Worm (Caenorhabditis elegans): ENCODE results near the gene F02C9.2.

The F02C9.2 gene

ce11 chrV:3114973-3115372, 18.5 kb upstream of the F02C9.2 start, which contains the start of gene Y73C8C.3:
Gene Y73C8C.3 (plus strand): TSS chrV:3115273.
- TF ChIP-seq B0019.2 (GFP tag; conservative IDR thresholded peaks at IDR 0.05) (no peak), gei-17 (GFP tag; optimal IDR thresholded peaks at IDR 0.05) (no peak), fkh-3 (tag; optimal IDR thresholded peaks at IDR 0.05) (no peak), snpc-4 (GFP tag; optimal IDR thresholded peaks at IDR 0.05) (no peak), snpc-4 (tag; optimal IDR thresholded peaks at IDR 0.05) (no peak), xnd-1 (tag; optimal IDR thresholded peaks at IDR 0.05) (no peak), ztf-28 (GFP tag; IDR thresholded peaks at IDR 0.05) (no peak), mel-28 (tag; optimal IDR thresholded peaks at IDR 0.05; ENCODE audit: borderline replicate concordance) (no peak), chd-7 (tag; optimal IDR thresholded peaks at IDR 0.05) (no peak), snpc-1.3 (tag; optimal IDR thresholded peaks at IDR 0.05; ENCODE audit: insufficient read depth) (no peak), ztf-25 (GFP tag; IDR thresholded peaks at IDR 0.05) (no peak), attf-3 (GFP tag; conservative IDR thresholded peaks at IDR 0.05) (no peak), F57A8.1 (GFP tag; optimal IDR thresholded peaks at IDR 0.05) (no peak)

ce11 chrV:3118167-3118566, 15.3 kb upstream of the F02C9.2 start, which contains the start of gene clec-210:
Gene clec-210 (plus strand): TSS chrV:3118377.
- TF ChIP-seq K12H6.12 (tag; optimal IDR thresholded peaks at IDR 0.05) = no peak
- peak; percentile 33 for TF ChIP-seq nhr-80 (tag; optimal IDR thresholded peaks at IDR 0.05)

- TF ChIP-seq C17E4.6 (GFP tag; IDR thresholded peaks at IDR 0.05) (no peak), nhr-80 (tag; optimal IDR thresholded peaks at IDR 0.05) (peak; percentile 50), dox-1 (GFP tag; IDR thresholded peaks at IDR 0.05) (0 out of 2 replicates have a peak, but pooled peaks have one; percentile 34)
Observed at ce11 chrV:3119185-3119584, 14.3 kb upstream of the F02C9.2 start.

- TF ChIP-seq lsy-27 (tag; optimal IDR thresholded peaks at IDR 0.05; ENCODE audit: borderline replicate concordance, insufficient read depth) (no peak), snpc-3.4 (tag; optimal IDR thresholded peaks at IDR 0.05) (no peak), ztf-25 (GFP tag; IDR thresholded peaks at IDR 0.05) (no peak), lin-54 (GFP tag; optimal IDR thresholded peaks at IDR 0.05) (no peak), lir-1 (GFP tag; conservative IDR thresholded peaks at IDR 0.05) (no peak), F33H1.4 (GFP tag; IDR thresholded peaks at IDR 0.05) (no peak), F39B2.1 (GFP tag; IDR thresholded peaks at IDR 0.05) (no peak), tlf-1 (GFP tag; optimal IDR thresholded peaks at IDR 0.05) (no peak), zfh-2 (GFP tag; conservative IDR thresholded peaks at IDR 0.05) (no peak), Y56A3A.18 (GFP tag; IDR thresholded peaks at IDR 0.05) (no peak), gei-17 (GFP tag; optimal IDR thresholded peaks at IDR 0.05) (no peak), sdz-38 (tag; optimal IDR thresholded peaks at IDR 0.05) (no peak), mel-28 (tag; optimal IDR thresholded peaks at IDR 0.05; ENCODE audit: borderline replicate concordance) (no peak), ZK185.1 (tag; optimal IDR thresholded peaks at IDR 0.05; ENCODE audit: poor library complexity, severe bottlenecking) (no peak), ceh-40 (GFP tag; IDR thresholded peaks at IDR 0.05) (no peak), K11D2.4 (GFP tag; IDR thresholded peaks at IDR 0.05) (no peak), dpl-1 (GFP tag; optimal IDR thresholded peaks at IDR 0.05) (no peak)
Observed at ce11 chrV:3121743-3122142, 11.8 kb upstream of the F02C9.2 start, which contains the start of gene srt-56. Gene srt-56 (minus strand): TSS chrV:3121843.

- TF ChIP-seq nhr-80 (tag; optimal IDR thresholded peaks at IDR 0.05) (no peak), bed-2 (GFP tag; IDR thresholded peaks at IDR 0.05) (no peak), F39B2.1 (GFP tag; IDR thresholded peaks at IDR 0.05) (no peak), lin-54 (GFP tag; optimal IDR thresholded peaks at IDR 0.05) (no peak), ztf-22 (GFP tag; optimal IDR thresholded peaks at IDR 0.05) (no peak), rcor-1 (GFP tag; IDR thresholded peaks at IDR 0.05) (no peak), Y53G8AR.9 (GFP tag; conservative IDR thresholded peaks at IDR 0.05) (no peak), aptf-3 (GFP tag; IDR thresholded peaks at IDR 0.05) (no peak), snpc-1.3 (tag; optimal IDR thresholded peaks at IDR 0.05; ENCODE audit: insufficient read depth) (no peak), mcd-1 (GFP tag; IDR thresholded peaks at IDR 0.05) (no peak), ama-1 (optimal IDR thresholded peaks at IDR 0.05) (no peak), ama-1 (GFP tag; optimal IDR thresholded peaks at IDR 0.05) (no peak), pha-4 (tag; optimal IDR thresholded peaks at IDR 0.05) (no peak), let-607 (tag; optimal IDR thresholded peaks at IDR 0.05) (no peak), ztf-28 (GFP tag; IDR thresholded peaks at IDR 0.05) (no peak), mel-28 (tag; optimal IDR thresholded peaks at IDR 0.05; ENCODE audit: borderline replicate concordance) (no peak)
Observed at ce11 chrV:3122403-3122802, 11.1 kb upstream of the F02C9.2 start.

Data from whole organism, young adult.